Fruit fly (Drosophila melanogaster): ENCODE data around the gene CG5787.
A peak's percentile ranks its signal among the peaks of the same experiment; 100 is the strongest.

Gene CG5787

DNA sequence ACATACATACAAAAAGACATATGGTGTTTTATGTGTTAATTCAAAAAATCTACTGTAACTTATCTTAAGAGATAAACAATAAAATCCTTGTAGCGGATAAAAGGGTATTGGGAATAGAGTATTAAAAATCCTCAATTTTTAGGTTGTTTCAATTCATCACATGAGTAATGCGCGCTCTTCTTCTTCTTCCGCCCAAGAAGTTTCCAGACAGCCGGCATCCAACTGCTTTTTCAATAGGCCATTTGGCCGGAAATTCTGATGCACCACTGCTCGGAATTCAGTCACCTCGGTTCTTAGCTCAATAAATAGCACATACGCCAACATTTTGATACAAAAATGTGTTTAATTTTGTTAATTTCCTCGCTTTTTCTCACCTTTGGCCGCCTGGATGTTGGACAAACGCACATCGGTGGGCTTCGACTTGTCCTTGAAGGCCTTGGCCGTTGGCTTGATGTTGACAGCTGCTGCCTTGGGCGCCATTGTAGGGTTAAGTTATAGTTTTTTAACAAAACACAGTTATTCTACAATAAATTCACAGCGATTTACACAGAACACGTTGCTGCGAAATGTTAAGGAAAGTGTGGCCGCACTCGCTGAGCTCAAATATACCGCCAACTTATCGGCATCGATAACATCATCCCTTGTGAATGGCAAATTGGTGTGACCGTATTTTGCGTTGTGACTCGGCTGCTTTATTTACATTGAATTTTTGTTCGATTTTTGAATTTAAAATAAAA is 20.2 kb downstream of the CG5787 start, which contains the start of the genes CCT4 and CG6153:
Gene CCT4, minus strand, starts transcription at position 592 of the 737 bp plus-strand sequence.
Gene CG6153, plus strand, starts transcription at position 651 of the 737 bp plus-strand sequence.
- no peak for TF ChIP-seq CG11617 (GFP tag; optimal IDR thresholded peaks at IDR 0.05)
- peak; percentile 75 for TF ChIP-seq Mnt (GFP tag; optimal IDR thresholded peaks at IDR 0.05)
- TF ChIP-seq cnc (optimal IDR thresholded peaks at IDR 0.05), result peak in 1 of 2 experiments; percentile 58

DNA sequence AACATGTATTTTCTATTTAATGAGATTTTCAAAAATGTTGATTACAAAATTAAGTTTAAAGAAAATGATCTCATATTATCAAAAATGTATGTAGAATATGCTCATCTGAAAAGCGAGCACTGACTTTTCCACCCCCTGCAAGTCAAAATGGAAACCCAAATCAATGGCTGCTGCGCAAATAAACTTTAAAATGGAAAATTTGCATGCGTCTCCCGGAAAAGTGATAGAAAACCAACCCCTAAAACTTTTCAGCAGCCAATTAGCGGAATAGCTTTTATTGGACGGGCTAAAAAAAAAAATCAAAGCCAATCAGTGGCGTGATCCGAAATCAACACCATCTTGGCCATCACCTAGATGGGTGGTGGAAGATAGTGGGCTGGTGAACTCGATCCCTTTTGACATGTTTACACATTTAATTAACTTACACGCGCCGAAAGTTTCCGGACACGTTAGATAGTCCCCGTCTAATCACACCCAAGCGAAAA is 23.4 kb downstream of the CG5787 start:
- TF ChIP-seq toe (GFP tag; optimal IDR thresholded peaks at IDR 0.05) (no peak), pad (GFP tag; optimal IDR thresholded peaks at IDR 0.05) (no peak), tj (GFP tag; optimal IDR thresholded peaks at IDR 0.05) (no peak), CG14711 (tag; optimal IDR thresholded peaks at IDR 0.05) (no peak), Hr96 (GFP tag; optimal IDR thresholded peaks at IDR 0.05) (no peak), Mnt (GFP tag; optimal IDR thresholded peaks at IDR 0.05) (no peak), CG33017 (tag; optimal IDR thresholded peaks at IDR 0.05) (no peak), kay (GFP tag; ENCODE audit: borderline replicate concordance) (no peak), ovo (GFP tag; optimal IDR thresholded peaks at IDR 0.05) (no peak), CG7045 (GFP tag; optimal IDR thresholded peaks at IDR 0.05) (no peak), bab1 (GFP tag; optimal IDR thresholded peaks at IDR 0.05) (no peak), Crg-1 (GFP tag; optimal IDR thresholded peaks at IDR 0.05) (no peak), CG1620 (GFP tag; optimal IDR thresholded peaks at IDR 0.05) (no peak), CG7101 (tag; optimal IDR thresholded peaks at IDR 0.05) (no peak), cnc (optimal IDR thresholded peaks at IDR 0.05) (no peak), CG11617 (GFP tag; optimal IDR thresholded peaks at IDR 0.05) (no peak), CG5204 (GFP tag; optimal IDR thresholded peaks at IDR 0.05) (no peak), cic (GFP tag; optimal IDR thresholded peaks at IDR 0.05) (no peak), CG12768 (GFP tag; optimal IDR thresholded peaks at IDR 0.05) (no peak), Clk (GFP tag; optimal IDR thresholded peaks at IDR 0.05) (no peak)

DNA sequence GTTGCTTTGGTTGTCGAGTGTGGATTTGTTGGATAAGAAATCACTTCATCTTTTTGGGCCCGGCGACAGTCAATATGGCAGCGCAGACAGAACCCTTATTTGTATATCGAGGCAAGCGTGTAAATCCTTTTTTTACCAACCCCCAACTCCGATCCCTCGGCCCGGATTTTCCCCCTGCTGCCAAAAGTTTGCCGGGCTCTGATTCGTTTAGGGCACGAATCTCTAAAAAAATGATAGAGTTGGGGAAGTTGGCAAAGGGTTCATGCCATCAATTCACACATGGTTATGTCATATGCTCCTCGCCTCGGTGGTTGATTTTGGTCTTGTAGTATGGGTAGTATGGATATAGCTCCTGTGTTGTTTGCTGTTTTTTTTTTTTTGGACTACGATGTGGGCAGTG is 25.9 kb downstream of the CG5787 start:
- TF ChIP-seq Hr96 (GFP tag; optimal IDR thresholded peaks at IDR 0.05), result no peak

DNA sequence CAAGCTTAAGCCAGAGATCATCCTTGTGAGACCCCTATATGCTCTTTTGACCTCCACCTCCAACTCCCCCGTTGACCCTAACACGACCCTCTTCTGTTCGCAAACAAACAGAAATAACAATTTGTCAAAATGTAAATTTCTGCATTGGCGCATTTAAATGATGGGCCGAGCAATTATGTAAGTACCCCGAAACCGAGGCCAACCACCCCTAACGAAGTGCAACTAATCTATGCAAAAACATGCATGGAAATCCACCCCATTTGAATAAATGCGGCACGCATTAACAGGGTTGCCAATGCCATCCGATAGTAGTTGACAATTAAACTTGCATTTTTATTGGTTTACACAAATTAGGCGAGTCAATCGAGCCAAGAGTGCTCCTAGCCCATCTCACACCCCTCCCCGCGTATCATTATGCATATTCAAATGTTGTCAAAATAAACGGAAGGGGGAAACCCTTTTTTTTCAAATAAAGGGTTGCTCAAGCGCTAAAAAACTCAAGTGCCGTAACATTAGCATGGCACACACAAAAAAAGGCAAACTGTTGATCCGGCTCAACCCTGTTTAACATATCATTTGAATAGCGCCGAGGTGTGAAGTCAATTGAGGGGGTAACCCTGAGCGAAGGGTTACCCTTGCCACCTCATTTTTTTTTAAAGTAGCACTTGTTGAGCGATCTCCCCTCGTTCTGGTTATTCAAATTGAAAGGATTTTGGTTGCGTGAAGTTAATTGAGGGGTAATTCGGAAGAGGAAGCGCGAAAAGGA is 31.0 kb downstream of the CG5787 start:
- TF ChIP-seq CG33017 (tag; optimal IDR thresholded peaks at IDR 0.05) (no peak), cnc (optimal IDR thresholded peaks at IDR 0.05) (no peak), tj (GFP tag; optimal IDR thresholded peaks at IDR 0.05) (no peak), Crg-1 (GFP tag; optimal IDR thresholded peaks at IDR 0.05) (no peak), cic (GFP tag; optimal IDR thresholded peaks at IDR 0.05) (no peak), bab1 (GFP tag; optimal IDR thresholded peaks at IDR 0.05) (no peak), ovo (GFP tag; optimal IDR thresholded peaks at IDR 0.05) (no peak), CG7045 (GFP tag; optimal IDR thresholded peaks at IDR 0.05) (no peak), CG7101 (tag; optimal IDR thresholded peaks at IDR 0.05) (no peak), CG14711 (tag; optimal IDR thresholded peaks at IDR 0.05) (no peak), Mnt (GFP tag; optimal IDR thresholded peaks at IDR 0.05) (no peak), CG12768 (GFP tag; optimal IDR thresholded peaks at IDR 0.05) (no peak), Clk (GFP tag; optimal IDR thresholded peaks at IDR 0.05) (no peak), CG5204 (GFP tag; optimal IDR thresholded peaks at IDR 0.05) (no peak), CG11617 (GFP tag; optimal IDR thresholded peaks at IDR 0.05) (no peak), CG1620 (GFP tag; optimal IDR thresholded peaks at IDR 0.05) (no peak), toe (GFP tag; optimal IDR thresholded peaks at IDR 0.05) (no peak), kay (GFP tag; ENCODE audit: borderline replicate concordance) (no peak), Hr96 (GFP tag; optimal IDR thresholded peaks at IDR 0.05) (no peak)

DNA sequence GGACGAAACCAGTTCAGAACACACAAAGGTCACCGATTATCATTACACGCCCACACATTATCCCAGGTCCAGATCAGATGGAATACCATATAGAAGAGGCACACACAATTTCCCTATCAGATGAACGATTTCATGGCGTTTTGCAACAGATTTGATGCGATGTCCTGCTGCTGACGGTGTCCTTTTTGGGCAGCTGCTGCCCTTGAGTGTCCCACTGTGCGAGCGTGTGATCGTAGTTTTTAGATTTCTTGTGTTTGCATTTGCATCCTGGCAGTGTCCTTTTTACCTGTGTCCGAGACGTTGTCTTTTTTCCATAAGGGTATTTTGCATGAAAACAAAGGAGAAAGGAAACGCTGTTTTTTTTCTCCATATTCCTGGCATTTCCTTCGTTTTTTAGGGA is 33.4 kb downstream of the CG5787 start:
- TF ChIP-seq CG7045 (GFP tag; optimal IDR thresholded peaks at IDR 0.05) (no peak), CG11617 (GFP tag; optimal IDR thresholded peaks at IDR 0.05) (no peak), cic (GFP tag; optimal IDR thresholded peaks at IDR 0.05) (no peak), bab1 (GFP tag; optimal IDR thresholded peaks at IDR 0.05) (no peak), CG12768 (GFP tag; optimal IDR thresholded peaks at IDR 0.05) (no peak), CG7101 (tag; optimal IDR thresholded peaks at IDR 0.05) (no peak), CG5204 (GFP tag; optimal IDR thresholded peaks at IDR 0.05) (no peak), CG1620 (GFP tag; optimal IDR thresholded peaks at IDR 0.05) (no peak), CG14711 (tag; optimal IDR thresholded peaks at IDR 0.05) (no peak), pad (GFP tag; optimal IDR thresholded peaks at IDR 0.05) (no peak), Mnt (GFP tag; optimal IDR thresholded peaks at IDR 0.05) (no peak), cnc (optimal IDR thresholded peaks at IDR 0.05) (no peak), Hr96 (GFP tag; optimal IDR thresholded peaks at IDR 0.05) (no peak), Clk (GFP tag; optimal IDR thresholded peaks at IDR 0.05) (no peak), tj (GFP tag; optimal IDR thresholded peaks at IDR 0.05) (no peak), ovo (GFP tag; optimal IDR thresholded peaks at IDR 0.05) (no peak), CG33017 (tag; optimal IDR thresholded peaks at IDR 0.05) (no peak), kay (GFP tag; ENCODE audit: borderline replicate concordance) (no peak), Crg-1 (GFP tag; optimal IDR thresholded peaks at IDR 0.05) (no peak), toe (GFP tag; optimal IDR thresholded peaks at IDR 0.05) (no peak)

DNA sequence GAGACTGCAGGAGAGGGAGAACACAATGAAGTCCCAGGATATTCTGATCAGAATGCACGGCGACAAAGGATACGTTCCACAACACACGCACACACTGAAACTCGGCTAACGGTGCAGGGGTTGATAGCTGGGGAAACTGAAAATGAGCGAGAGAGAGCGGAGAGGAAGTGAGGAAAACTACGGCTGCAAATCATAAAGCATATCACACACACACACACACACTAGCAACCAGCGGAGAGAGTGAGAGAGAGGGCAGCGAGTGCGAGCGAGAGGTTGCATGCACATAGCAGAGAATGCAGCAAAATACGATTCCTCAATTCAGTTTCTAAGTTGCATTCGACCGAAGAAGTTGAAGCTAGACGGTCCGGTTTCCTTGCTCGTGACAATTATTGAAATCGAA is 34.5 kb downstream of the CG5787 start:
- TF ChIP-seq Hr96 (GFP tag; optimal IDR thresholded peaks at IDR 0.05) (no peak), pad (GFP tag; optimal IDR thresholded peaks at IDR 0.05) (peak; percentile 84)
